Worm (Caenorhabditis elegans) whole organism, L2 larva: ENCODE measurements around the gene srd-28.

Experiments used
- C34F6.9 ChIP-seq: fragments of 150-350 bp; optimal IDR thresholded peaks from 2 replicates; lab custom pipeline; 2014; ENCODE audit warnings: missing biosample characterization, missing genetic modification characterization
- F13H6.1 ChIP-seq: sonication (generic microtip); optimal IDR thresholded peaks from 2 replicates; lab custom pipeline; 2016; ENCODE audit warnings: missing genetic modification characterization, missing compliant biosample characterization
- Y55F3AM.14 ChIP-seq: fragments of 200-800 bp; sonication (Bioruptor generic); optimal IDR thresholded peaks from 2 replicates; lab custom pipeline; 2018; ENCODE audit warnings: mild to moderate bottlenecking, missing genetic modification characterization, missing compliant biosample characterization
- ZK546.5 ChIP-seq: sonication (generic microtip); optimal IDR thresholded peaks from 2 replicates; lab custom pipeline; 2017; ENCODE audit warnings: missing biosample characterization, missing genetic modification characterization
- aly-2 ChIP-seq: fragments of 150-350 bp; optimal IDR thresholded peaks from 2 replicates; lab custom pipeline; 2014; ENCODE audit warnings: missing biosample characterization, missing genetic modification characterization
- blmp-1 ChIP-seq: sonication (generic microtip); optimal IDR thresholded peaks from 2 replicates; lab custom pipeline; 2017; ENCODE audit warnings: missing genetic modification characterization, mild to moderate bottlenecking, missing compliant biosample characterization, antibody characterized with exemption, moderate library complexity; ENCODE audit not compliant: insufficient read depth
- ceh-82 ChIP-seq: fragments of 150-350 bp; optimal IDR thresholded peaks from 2 replicates; lab custom pipeline; 2014; ENCODE audit warnings: missing biosample characterization, missing genetic modification characterization
- crh-2 ChIP-seq: sonication (generic microtip); optimal IDR thresholded peaks from 2 replicates; lab custom pipeline; 2017; ENCODE audit warnings: missing biosample characterization, missing genetic modification characterization
- elt-1 ChIP-seq: fragments of 150-350 bp; optimal IDR thresholded peaks from 2 replicates; lab custom pipeline; 2014; ENCODE audit warnings: missing biosample characterization, missing genetic modification characterization
- elt-3 ChIP-seq: sonication (generic microtip); optimal IDR thresholded peaks from 2 replicates; lab custom pipeline; 2017; ENCODE audit warnings: missing biosample characterization, missing genetic modification characterization
- gmeb-1 ChIP-seq: fragments of 150-350 bp; optimal IDR thresholded peaks from 2 replicates; lab custom pipeline; 2014; ENCODE audit warnings: missing biosample characterization, missing genetic modification characterization
- lin-13 ChIP-seq: fragments of 150-350 bp; optimal IDR thresholded peaks from 2 replicates; lab custom pipeline; 2014; ENCODE audit warnings: missing biosample characterization, missing genetic modification reagents, missing genetic modification characterization
- lin-39 ChIP-seq: fragments of 150-350 bp; optimal IDR thresholded peaks from 2 replicates; lab custom pipeline; 2014; ENCODE audit warnings: missing biosample characterization, missing genetic modification reagents, missing genetic modification characterization
- lsy-2 ChIP-seq, 2 experiments: fragments of 150-350 bp in 1 of 2; sonication (generic microtip) in 1 of 2; optimal IDR thresholded peaks; 2 replicates each; lab custom pipeline; 2014 to 2017; ENCODE audit warnings: missing biosample characterization in 2 of 2, missing genetic modification characterization in 2 of 2
- mab-5 ChIP-seq: fragments of 150-350 bp; optimal IDR thresholded peaks from 2 replicates; lab custom pipeline; 2014; ENCODE audit warnings: missing biosample characterization, missing genetic modification characterization
- mbf-1 ChIP-seq: sonication (generic microtip); optimal IDR thresholded peaks from 2 replicates; lab custom pipeline; 2017; ENCODE audit warnings: missing biosample characterization, missing genetic modification characterization
- mdl-1 ChIP-seq, 2 experiments: fragments of 150-350 bp in 1 of 2; sonication (generic microtip) in 1 of 2; optimal IDR thresholded peaks; 2 replicates each; lab custom pipeline; 2017; ENCODE audit warnings: missing biosample characterization in 2 of 2, missing genetic modification characterization in 2 of 2
- nhr-10 ChIP-seq: sonication (generic microtip); optimal IDR thresholded peaks from 2 replicates; lab custom pipeline; 2017; ENCODE audit warnings: missing biosample characterization, missing genetic modification characterization
- nhr-11 ChIP-seq: fragments of 150-350 bp; optimal IDR thresholded peaks from 2 replicates; lab custom pipeline; 2014; ENCODE audit warnings: missing biosample characterization, missing genetic modification characterization
- nhr-129 ChIP-seq: fragments of 150-350 bp; optimal IDR thresholded peaks from 2 replicates; lab custom pipeline; 2014; ENCODE audit warnings: missing biosample characterization, missing genetic modification characterization
- nhr-21 ChIP-seq: fragments of 150-350 bp; optimal IDR thresholded peaks from 2 replicates; lab custom pipeline; 2014; ENCODE audit warnings: missing biosample characterization, missing genetic modification characterization
- nhr-23 ChIP-seq: fragments of 150-350 bp; optimal IDR thresholded peaks from 2 replicates; lab custom pipeline; 2014; ENCODE audit warnings: missing biosample characterization, missing genetic modification reagents, missing genetic modification characterization
- nhr-25 ChIP-seq: fragments of 150-350 bp; sonication (generic microtip); optimal IDR thresholded peaks from 3 replicates; lab custom pipeline; 2014; ENCODE audit warnings: missing biosample characterization, missing genetic modification characterization
- nhr-6 ChIP-seq: fragments of 150-350 bp; optimal IDR thresholded peaks from 2 replicates; lab custom pipeline; 2014; ENCODE audit warnings: missing biosample characterization, missing genetic modification characterization
- nhr-77 ChIP-seq: fragments of 150-350 bp; optimal IDR thresholded peaks from 2 replicates; lab custom pipeline; 2014; ENCODE audit warnings: missing biosample characterization, missing genetic modification characterization
- sma-3 ChIP-seq: sonication (generic microtip); optimal IDR thresholded peaks from 2 replicates; lab custom pipeline; 2016; ENCODE audit warnings: missing genetic modification reagents, missing genetic modification characterization, missing compliant biosample characterization
- sma-9 ChIP-seq, 2 experiments: fragments of 150-350 bp in 1 of 2; sonication (generic microtip) in 1 of 2; optimal IDR thresholded peaks; 2 replicates each; lab custom pipeline; 2014 to 2016; ENCODE audit warnings: missing genetic modification characterization in 2 of 2, mild to moderate bottlenecking in 1 of 2, missing biosample characterization in 1 of 2, missing compliant biosample characterization in 1 of 2, missing genetic modification reagents in 1 of 2, moderate library complexity in 1 of 2
- unc-39 ChIP-seq: fragments of 150-350 bp; optimal IDR thresholded peaks from 2 replicates; lab custom pipeline; 2014; ENCODE audit warnings: missing biosample characterization, missing genetic modification characterization
- unc-55 ChIP-seq: fragments of 150-350 bp; sonication (generic microtip); optimal IDR thresholded peaks from 3 replicates; lab custom pipeline; 2014; ENCODE audit warnings: missing biosample characterization, missing genetic modification reagents, missing genetic modification characterization
- unc-62 ChIP-seq: fragments of 150-350 bp; optimal IDR thresholded peaks from 2 replicates; lab custom pipeline; 2014; ENCODE audit warnings: missing biosample characterization, missing genetic modification reagents, missing genetic modification characterization
- zag-1 ChIP-seq: fragments of 150-350 bp; optimal IDR thresholded peaks from 2 replicates; lab custom pipeline; 2014; ENCODE audit warnings: missing biosample characterization, missing genetic modification characterization
- ztf-1 ChIP-seq: fragments of 200-800 bp; sonication (Bioruptor generic); conservative IDR thresholded peaks from 2 replicates; pipeline ENCODE4 v1.3.6; 2022; ENCODE audit warnings: missing genetic modification characterization, missing compliant biosample characterization
- ztf-11 ChIP-seq: sonication (generic microtip); optimal IDR thresholded peaks from 2 replicates; lab custom pipeline; 2017; ENCODE audit warnings: missing biosample characterization, missing genetic modification characterization
- ztf-4 ChIP-seq: fragments of 150-350 bp; optimal IDR thresholded peaks from 2 replicates; lab custom pipeline; 2014; ENCODE audit warnings: missing biosample characterization, missing genetic modification characterization

The srd-28 gene

ce11 chrV:15285984-15286383 is 35.6 kb downstream of the srd-28 start:
- TF ChIP-seq sma-9 (GFP tag; optimal IDR thresholded peaks at IDR 0.05; lab: Kevin White, UChicago) (peak; percentile 51), sma-9 (tag; optimal IDR thresholded peaks at IDR 0.05; lab: Kevin White, UChicago) (no peak), aly-2 (tag; lab: Kevin White, UChicago) (no peak), elt-1 (tag; lab: Kevin White, UChicago) (no peak)

- TF ChIP-seq ZK546.5 (tag; lab: Kevin White, UChicago): no peak
- no peak for TF ChIP-seq ztf-4 (tag; lab: Kevin White, UChicago)
- TF ChIP-seq gmeb-1 (tag; lab: Kevin White, UChicago): no peak
- no peak for TF ChIP-seq lin-13 (GFP tag; lab: Kevin White, UChicago)
- no peak for TF ChIP-seq nhr-11 (tag; lab: Kevin White, UChicago)
- TF ChIP-seq blmp-1 (tag; lab: Kevin White, UChicago): no peak
- no peak for TF ChIP-seq F13H6.1 (tag; lab: Kevin White, UChicago)
- no peak for TF ChIP-seq nhr-23 (tag; lab: Kevin White, UChicago)
- no peak for TF ChIP-seq nhr-10 (tag; lab: Kevin White, UChicago)
- no peak for TF ChIP-seq Y55F3AM.14 (GFP tag; lab: Kevin White, UChicago)
- no peak for TF ChIP-seq elt-1 (tag; lab: Kevin White, UChicago)
- TF ChIP-seq ztf-11 (tag; lab: Kevin White, UChicago): no peak
- no peak for TF ChIP-seq crh-2
- TF ChIP-seq lsy-2 (tag; optimal IDR thresholded peaks at IDR 0.05; lab: Kevin White, UChicago): no peak
- TF ChIP-seq sma-9 (GFP tag; optimal IDR thresholded peaks at IDR 0.05; lab: Kevin White, UChicago): no peak
- TF ChIP-seq sma-9 (tag; optimal IDR thresholded peaks at IDR 0.05; lab: Kevin White, UChicago): no peak
- no peak for TF ChIP-seq zag-1
- no peak for TF ChIP-seq C34F6.9 (tag; lab: Kevin White, UChicago)
- TF ChIP-seq nhr-25: no peak
Measured at ce11 chrV:15287856-15288255, 37.5 kb downstream of the srd-28 start, which contains the start of gene cyp-34A1. Gene cyp-34A1 (minus strand): TSS chrV:15287956.

ce11 chrV:15290995-15291394 is 40.6 kb downstream of the srd-28 start, which contains the start of gene cyp-34A2:
Gene cyp-34A2 (minus strand): TSS chrV:15291095.
- TF ChIP-seq nhr-6 (tag; lab: Kevin White, UChicago): no peak
- TF ChIP-seq mab-5 (tag; lab: Kevin White, UChicago): no peak
- TF ChIP-seq nhr-129 (tag; lab: Kevin White, UChicago): no peak
- no peak for TF ChIP-seq nhr-21 (tag; lab: Kevin White, UChicago)
- no peak for TF ChIP-seq nhr-23 (tag; lab: Kevin White, UChicago)
- TF ChIP-seq unc-39: no peak
- no peak for TF ChIP-seq sma-3 (GFP tag; lab: Kevin White, UChicago)
- TF ChIP-seq unc-62 (GFP tag; lab: Kevin White, UChicago): no peak
- TF ChIP-seq zag-1: no peak
- TF ChIP-seq unc-55 (GFP tag; lab: Kevin White, UChicago): no peak
- TF ChIP-seq elt-1 (tag; lab: Kevin White, UChicago): no peak
- TF ChIP-seq ceh-82: no peak
- TF ChIP-seq F13H6.1 (tag; lab: Kevin White, UChicago): no peak
- no peak for TF ChIP-seq ztf-1 (GFP tag; lab: Robert Waterston, UW)
- no peak for TF ChIP-seq nhr-10 (tag; lab: Kevin White, UChicago)
- no peak for TF ChIP-seq blmp-1 (tag; lab: Kevin White, UChicago)

- TF ChIP-seq lin-13 (GFP tag; lab: Kevin White, UChicago) (no peak), gmeb-1 (tag; lab: Kevin White, UChicago) (no peak), mdl-1 (tag; optimal IDR thresholded peaks at IDR 0.05; lab: Kevin White, UChicago) (no peak), crh-2 (no peak), ztf-4 (tag; lab: Kevin White, UChicago) (no peak), ZK546.5 (tag; lab: Kevin White, UChicago) (no peak), elt-3 (no peak), C34F6.9 (tag; lab: Kevin White, UChicago) (no peak), lsy-2 (tag; optimal IDR thresholded peaks at IDR 0.05; lab: Kevin White, UChicago) (no peak), nhr-77 (tag; lab: Kevin White, UChicago) (no peak), mbf-1 (tag; lab: Kevin White, UChicago) (no peak), nhr-6 (tag; lab: Kevin White, UChicago) (no peak), lin-39 (no peak), nhr-10 (tag; lab: Kevin White, UChicago) (no peak), sma-3 (GFP tag; lab: Kevin White, UChicago) (no peak)
Measured at ce11 chrV:15293865-15294264, 43.5 kb downstream of the srd-28 start, which contains the start of gene str-96. Gene str-96 (minus strand): TSS chrV:15293965.
